Worm (Caenorhabditis elegans) whole organism, mixed stage, embryonic: ENCODE results near the gene otpl-4.

Source experiments
- drap-1 ChIP-seq: fragments of 200-800 bp; sonication (Bioruptor generic); optimal IDR thresholded peaks from 3 replicates; lab custom pipeline; 2018; ENCODE audit warnings: mild to moderate bottlenecking, missing genetic modification characterization, missing compliant biosample characterization
- nhr-76 ChIP-seq: sonication (generic microtip); optimal IDR thresholded peaks from 2 replicates; lab custom pipeline; 2017; ENCODE audit warnings: missing biosample characterization, missing genetic modification characterization
- unc-62 ChIP-seq: fragments of 150-350 bp; optimal IDR thresholded peaks from 2 replicates; lab custom pipeline; 2014; ENCODE audit warnings: missing biosample characterization, missing genetic modification reagents, missing genetic modification characterization
- ztf-11 ChIP-seq: fragments of 150-350 bp; optimal IDR thresholded peaks from 2 replicates; lab custom pipeline; 2014; ENCODE audit warnings: missing biosample characterization, missing genetic modification characterization

DNA sequence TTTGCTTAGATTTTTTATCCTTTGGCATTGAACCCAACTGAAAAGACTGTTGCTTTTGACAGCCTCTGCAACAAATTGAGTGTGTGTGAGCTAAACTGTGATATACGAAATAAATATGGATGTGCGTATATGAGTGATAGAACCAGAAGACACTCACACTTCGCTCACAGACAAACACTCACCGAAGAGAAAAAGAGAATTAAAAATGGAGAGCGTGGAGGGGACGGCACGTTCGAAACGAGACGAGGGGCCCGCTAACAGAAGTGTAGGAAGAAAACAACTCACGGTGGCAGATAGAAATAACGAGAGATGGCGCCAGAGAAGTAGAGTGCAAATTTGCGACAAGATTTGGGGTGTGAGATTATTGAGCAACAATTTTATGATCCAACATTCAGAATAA, 18.8 kb upstream of the otpl-4 start:
- TF ChIP-seq ztf-11 (tag; lab: Kevin White, UChicago) = no peak
- TF ChIP-seq drap-1 (GFP tag; lab: Kevin White, UChicago) = no peak
- TF ChIP-seq unc-62 (GFP tag; lab: Kevin White, UChicago) = no peak
- TF ChIP-seq nhr-76 = no peak
